Fruit fly (Drosophila melanogaster) S2 (cell line): ENCODE results near the gene Tfb5.

Experiments used
- CG8478 ChIP-seq: fragments of >200 bp; optimal IDR thresholded peaks from 2 replicates; lab custom pipeline; 2018
- CTCF ChIP-seq, 2 experiments: fragments of >200 bp; optimal IDR thresholded peaks; 2 replicates each; lab custom pipeline; 2018

- TF ChIP-seq CG8478 (no peak), CTCF (optimal IDR thresholded peaks at IDR 0.05; lab: Kevin White, UChicago) (peak in 1 of 2 experiments; percentile 1)
Observed at dm6 chr2L:5052367-5052914, 41.8 kb upstream of the Tfb5 start, which contains the start of gene senju.
